Worm (Caenorhabditis elegans) whole organism, L3 larva: Measurements from ENCODE around the gene Y75B8A.19.
A peak's percentile ranks its signal among the peaks of the same experiment; 100 is the strongest.
"Not testable (repeated sequence)": the region's sequence is repeated elsewhere in the genome, so short reads cannot be mapped to it uniquely, and the experiment has no call there.

Source experiments
- R02D3.7 ChIP-seq: fragments of 150-350 bp; optimal IDR thresholded peaks from 2 replicates; lab custom pipeline; 2014; ENCODE audit warnings: missing biosample characterization, missing genetic modification characterization
- ZK546.5 ChIP-seq: sonication (generic microtip); optimal IDR thresholded peaks from 2 replicates; lab custom pipeline; 2017; ENCODE audit warnings: missing biosample characterization, missing genetic modification characterization
- aly-2 ChIP-seq: fragments of 150-350 bp; optimal IDR thresholded peaks from 2 replicates; lab custom pipeline; 2014; ENCODE audit warnings: missing biosample characterization, missing genetic modification characterization
- ama-1 ChIP-seq: fragments of 150-350 bp; optimal IDR thresholded peaks from 2 replicates; lab custom pipeline; 2018
- ceh-16 ChIP-seq: sonication (generic microtip); optimal IDR thresholded peaks from 2 replicates; lab custom pipeline; 2017; ENCODE audit warnings: missing biosample characterization, missing genetic modification characterization
- ceh-28 ChIP-seq: fragments of 150-350 bp; optimal IDR thresholded peaks from 2 replicates; lab custom pipeline; 2014; ENCODE audit warnings: missing biosample characterization, missing genetic modification reagents, missing genetic modification characterization
- ceh-82 ChIP-seq: fragments of 150-350 bp; optimal IDR thresholded peaks from 2 replicates; lab custom pipeline; 2014; ENCODE audit warnings: missing biosample characterization, missing genetic modification characterization
- ceh-9 ChIP-seq: sonication (generic microtip); optimal IDR thresholded peaks from 2 replicates; lab custom pipeline; 2018; ENCODE audit warnings: missing biosample characterization, missing genetic modification characterization
- egl-5 ChIP-seq: fragments of 150-350 bp; optimal IDR thresholded peaks from 2 replicates; lab custom pipeline; 2017; ENCODE audit warnings: missing biosample characterization, missing genetic modification reagents, missing genetic modification characterization, inconsistent platforms
- elt-2 ChIP-seq: sonication (generic microtip); optimal IDR thresholded peaks from 2 replicates; lab custom pipeline; 2016; ENCODE audit warnings: missing genetic modification reagents, mild to moderate bottlenecking, missing genetic modification characterization, missing compliant biosample characterization
- eor-1 ChIP-seq, 2 experiments: fragments of 150-350 bp; optimal IDR thresholded peaks; 2 replicates each; lab custom pipeline; 2014 to 2018; ENCODE audit warnings: missing biosample characterization in 2 of 2, missing genetic modification characterization in 2 of 2
- fkh-10 ChIP-seq: sonication (generic microtip); optimal IDR thresholded peaks from 2 replicates; lab custom pipeline; 2017; ENCODE audit warnings: missing biosample characterization, missing genetic modification reagents, missing genetic modification characterization
- fos-1 ChIP-seq: fragments of 150-350 bp; optimal IDR thresholded peaks from 2 replicates; lab custom pipeline; 2014; ENCODE audit warnings: missing biosample characterization, missing genetic modification characterization
- hmg-11 ChIP-seq: sonication (generic microtip); optimal IDR thresholded peaks from 2 replicates; lab custom pipeline; 2016; ENCODE audit warnings: missing genetic modification characterization, missing compliant biosample characterization
- jun-1 ChIP-seq: fragments of 150-350 bp; optimal IDR thresholded peaks from 2 replicates; lab custom pipeline; 2014; ENCODE audit warnings: missing biosample characterization, missing genetic modification reagents, missing genetic modification characterization
- lin-15B ChIP-seq: fragments of 150-350 bp; optimal IDR thresholded peaks from 2 replicates; lab custom pipeline; 2014; ENCODE audit warnings: missing biosample characterization, missing genetic modification characterization
- lin-39 ChIP-seq: fragments of 150-350 bp; optimal IDR thresholded peaks from 2 replicates; lab custom pipeline; 2018; ENCODE audit warnings: missing biosample characterization, missing genetic modification reagents, missing genetic modification characterization
- lsy-12 ChIP-seq: sonication (generic microtip); optimal IDR thresholded peaks from 2 replicates; lab custom pipeline; 2016; ENCODE audit warnings: mild to moderate bottlenecking, missing genetic modification characterization, missing compliant biosample characterization
- mml-1 ChIP-seq: fragments of 150-350 bp; sonication (generic microtip); optimal IDR thresholded peaks from 3 replicates; lab custom pipeline; 2014; ENCODE audit warnings: missing biosample characterization, missing genetic modification characterization
- nfya-1 ChIP-seq: sonication (generic microtip); optimal IDR thresholded peaks from 2 replicates; lab custom pipeline; 2017; ENCODE audit warnings: missing genetic modification characterization, mild to moderate bottlenecking, missing compliant biosample characterization, antibody characterized with exemption, moderate library complexity; ENCODE audit not compliant: insufficient read depth
- nhr-11 ChIP-seq: fragments of 150-350 bp; optimal IDR thresholded peaks from 2 replicates; lab custom pipeline; 2014; ENCODE audit warnings: missing biosample characterization, missing genetic modification characterization
- nhr-12 ChIP-seq: fragments of 150-350 bp; optimal IDR thresholded peaks from 2 replicates; lab custom pipeline; 2014; ENCODE audit warnings: missing biosample characterization, missing genetic modification characterization
- nhr-23 ChIP-seq: fragments of 150-350 bp; optimal IDR thresholded peaks from 2 replicates; lab custom pipeline; 2014; ENCODE audit warnings: missing biosample characterization, missing genetic modification reagents, missing genetic modification characterization
- nhr-237 ChIP-seq: fragments of 150-350 bp; optimal IDR thresholded peaks from 2 replicates; lab custom pipeline; 2014; ENCODE audit warnings: missing biosample characterization, missing genetic modification characterization
- nhr-25 ChIP-seq: sonication (generic microtip); optimal IDR thresholded peaks from 2 replicates; lab custom pipeline; 2017; ENCODE audit warnings: missing biosample characterization, missing genetic modification characterization
- nhr-28 ChIP-seq: fragments of 150-350 bp; optimal IDR thresholded peaks from 2 replicates; lab custom pipeline; 2014; ENCODE audit warnings: missing biosample characterization, missing genetic modification characterization
- nhr-43 ChIP-seq: sonication (generic microtip); optimal IDR thresholded peaks from 2 replicates; lab custom pipeline; 2016; ENCODE audit warnings: mild to moderate bottlenecking, missing genetic modification characterization, missing compliant biosample characterization; ENCODE audit not compliant: poor library complexity, severe bottlenecking
- nhr-76 ChIP-seq: fragments of 150-350 bp; sonication (generic microtip); optimal IDR thresholded peaks from 5 replicates; lab custom pipeline; 2014; ENCODE audit warnings: missing biosample characterization, missing genetic modification characterization
- nhr-77 ChIP-seq: fragments of 150-350 bp; optimal IDR thresholded peaks from 2 replicates; lab custom pipeline; 2014; ENCODE audit warnings: missing biosample characterization, missing genetic modification characterization
- pha-4 ChIP-seq: fragments of 150-350 bp; optimal IDR thresholded peaks from 2 replicates; lab custom pipeline; 2014; ENCODE audit warnings: missing biosample characterization, missing genetic modification reagents, missing genetic modification characterization
- pqm-1 ChIP-seq: fragments of 150-350 bp; optimal IDR thresholded peaks from 2 replicates; lab custom pipeline; 2017; ENCODE audit warnings: missing biosample characterization, missing genetic modification characterization, inconsistent platforms
- sea-2 ChIP-seq: fragments of 150-350 bp; sonication (generic microtip); optimal IDR thresholded peaks from 4 replicates; lab custom pipeline; 2014; ENCODE audit warnings: missing biosample characterization, missing genetic modification reagents, missing genetic modification characterization
- skn-1 ChIP-seq: fragments of 150-350 bp; optimal IDR thresholded peaks from 2 replicates; lab custom pipeline; 2014; ENCODE audit warnings: missing biosample characterization, missing genetic modification characterization
- snpc-4 ChIP-seq: fragments of 150-350 bp; optimal IDR thresholded peaks from 2 replicates; lab custom pipeline; 2014; ENCODE audit warnings: missing biosample characterization, missing genetic modification characterization
- tbx-2 ChIP-seq: sonication (generic microtip); optimal IDR thresholded peaks from 2 replicates; lab custom pipeline; 2016; ENCODE audit warnings: mild to moderate bottlenecking, missing genetic modification characterization, missing compliant biosample characterization
- unc-39 ChIP-seq: sonication (generic microtip); optimal IDR thresholded peaks from 4 replicates; lab custom pipeline; 2017; ENCODE audit warnings: missing biosample characterization, missing genetic modification characterization
- unc-62 ChIP-seq: fragments of 150-350 bp; sonication (generic microtip); optimal IDR thresholded peaks from 4 replicates; lab custom pipeline; 2014; ENCODE audit warnings: missing biosample characterization, missing genetic modification reagents, missing genetic modification characterization
- zag-1 ChIP-seq: fragments of 150-350 bp; optimal IDR thresholded peaks from 2 replicates; lab custom pipeline; 2014; ENCODE audit warnings: missing biosample characterization, missing genetic modification characterization
- ztf-11 ChIP-seq: fragments of 150-350 bp; optimal IDR thresholded peaks from 2 replicates; lab custom pipeline; 2014; ENCODE audit warnings: missing biosample characterization, missing genetic modification characterization
- ztf-4 ChIP-seq: fragments of 150-350 bp; optimal IDR thresholded peaks from 2 replicates; lab custom pipeline; 2014; ENCODE audit warnings: missing biosample characterization, missing genetic modification characterization

The Y75B8A.19 gene

DNA sequence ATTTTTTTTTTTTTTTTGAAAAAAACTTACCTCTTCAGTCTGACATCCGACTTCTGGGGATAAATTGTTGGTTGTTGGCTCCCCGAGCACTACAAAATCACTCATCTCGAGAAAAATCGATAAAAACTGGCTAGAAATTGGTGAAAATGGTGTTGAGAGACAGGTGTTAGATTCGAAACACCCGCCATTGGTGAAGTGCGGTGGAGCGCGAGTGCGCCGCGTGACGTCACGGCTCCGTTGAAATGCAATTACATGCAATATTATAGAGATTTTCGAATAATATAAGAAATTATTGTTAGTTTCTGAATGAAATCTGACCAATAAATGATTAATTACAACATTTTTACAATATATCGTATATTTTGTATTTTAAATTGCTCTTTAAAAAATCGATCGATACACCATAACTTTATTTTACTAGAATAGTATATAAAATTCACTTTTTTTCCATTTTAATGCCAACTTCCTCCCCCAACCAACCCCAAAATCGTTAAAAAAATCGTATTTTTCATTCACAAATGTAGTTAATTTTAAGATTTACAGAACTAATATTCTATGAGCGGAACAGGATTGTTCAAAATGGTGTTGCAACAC is at the start of gene Y75B8A.19, which contains the start of gene Y75B8A.18:
Gene Y75B8A.19, plus strand, starts transcription at position 544 of the 594 bp plus-strand sequence.
Gene Y75B8A.18, minus strand, starts transcription at position 142 of the 594 bp plus-strand sequence.
- peak; percentile 55 for TF ChIP-seq fkh-10
- TF ChIP-seq ZK546.5 (tag; lab: Kevin White, UChicago) = no peak
- TF ChIP-seq ceh-16 = no peak
- no peak for TF ChIP-seq R02D3.7 (tag; lab: Kevin White, UChicago)
- no peak for TF ChIP-seq aly-2 (tag; lab: Kevin White, UChicago)
- TF ChIP-seq nhr-43 (tag; lab: Kevin White, UChicago) = no peak
- peak; percentile 87 for TF ChIP-seq nfya-1 (tag; lab: Kevin White, UChicago)
- TF ChIP-seq egl-5 = peak; percentile 13
- TF ChIP-seq fos-1 (tag; lab: Kevin White, UChicago) = no peak
- peak; percentile 66 for TF ChIP-seq lin-39
- TF ChIP-seq nhr-23 = no peak
- TF ChIP-seq lin-15B (tag; lab: Kevin White, UChicago) = peak; percentile 79
- TF ChIP-seq elt-2 (tag; lab: Kevin White, UChicago) = no peak
- no peak for TF ChIP-seq nhr-28 (tag; lab: Kevin White, UChicago)
- no peak for TF ChIP-seq nhr-76
- TF ChIP-seq hmg-11 (tag; lab: Kevin White, UChicago) = peak; percentile 16
- no peak for TF ChIP-seq skn-1
- TF ChIP-seq ztf-4 (tag; lab: Kevin White, UChicago) = no peak
- TF ChIP-seq unc-62 (GFP tag; lab: Kevin White, UChicago) = no peak
- TF ChIP-seq ceh-9 (tag; lab: Kevin White, UChicago) = no peak
- TF ChIP-seq nhr-25 (tag; lab: Kevin White, UChicago) = peak; percentile 10
- no peak for TF ChIP-seq nhr-77 (tag; lab: Kevin White, UChicago)
- peak; percentile 67 for TF ChIP-seq pha-4 (tag; lab: Kevin White, UChicago)
- TF ChIP-seq nhr-237 = no peak

DNA sequence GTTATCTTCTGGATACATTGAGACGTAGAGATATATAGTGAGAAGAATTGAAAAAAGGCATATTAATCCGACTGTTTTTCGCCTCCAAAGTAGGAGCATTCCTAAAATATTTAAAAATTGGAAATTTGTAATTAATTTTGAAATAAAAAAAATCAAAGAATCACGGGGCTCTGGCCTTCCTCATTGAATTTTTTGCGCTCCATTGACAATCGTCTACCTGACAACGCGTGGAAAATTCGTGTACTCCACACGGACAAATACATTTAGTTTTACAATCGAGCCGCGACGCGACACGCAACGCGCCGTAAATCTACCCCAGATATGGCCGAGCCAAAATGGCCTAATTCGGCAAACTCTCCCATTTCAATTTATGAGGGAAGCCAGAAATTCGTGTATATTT is 49.3 kb upstream of the Y75B8A.19 start, which contains the start of gene gly-11:
Gene gly-11, minus strand, starts transcription at position 101 of the 400 bp plus-strand sequence.
- TF ChIP-seq ama-1 (lab: Kevin White, UChicago); ceh-82 (tag; lab: Kevin White, UChicago); mml-1: not testable (repeated sequence)

DNA sequence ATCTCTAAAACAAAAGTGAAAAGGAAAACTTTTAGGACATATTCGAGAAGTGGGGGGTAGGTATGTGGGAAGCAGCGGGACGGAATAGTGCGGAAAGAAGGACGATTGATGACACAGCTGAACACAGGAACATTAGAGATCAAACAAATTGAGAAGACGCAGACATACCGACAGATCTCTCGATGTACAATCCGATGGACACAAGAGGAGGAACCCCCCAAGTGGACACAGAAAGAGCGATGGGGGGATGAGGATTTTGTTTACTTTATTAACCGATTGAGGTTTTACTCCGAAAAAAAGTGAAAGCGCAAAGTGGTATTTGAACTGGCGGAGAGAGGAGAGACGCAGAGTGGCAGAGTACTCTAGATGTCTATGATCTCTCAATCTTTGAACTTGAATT is 48.3 kb upstream of the Y75B8A.19 start:
- TF ChIP-seq nhr-23 (peak; percentile 54), nhr-11 (tag; lab: Kevin White, UChicago) (no peak), jun-1 (tag; lab: Kevin White, UChicago) (no peak), ztf-4 (tag; lab: Kevin White, UChicago) (no peak), fos-1 (tag; lab: Kevin White, UChicago) (no peak), egl-5 (no peak), ceh-28 (tag; lab: Kevin White, UChicago) (peak; percentile 1), sea-2 (no peak), lsy-12 (tag; lab: Kevin White, UChicago) (no peak), nhr-28 (tag; lab: Kevin White, UChicago) (no peak), ceh-16 (no peak), nhr-25 (tag; lab: Kevin White, UChicago) (peak; percentile 41), fkh-10 (no peak), lin-15B (tag; lab: Kevin White, UChicago) (no peak), zag-1 (tag; lab: Kevin White, UChicago) (no peak), snpc-4 (tag; lab: Kevin White, UChicago) (no peak), tbx-2 (tag; lab: Kevin White, UChicago) (no peak), nhr-12 (tag; lab: Kevin White, UChicago) (no peak), ztf-11 (tag; lab: Kevin White, UChicago) (no peak), lin-39 (no peak), nhr-76 (no peak), eor-1 (tag; optimal IDR thresholded peaks at IDR 0.05; lab: Kevin White, UChicago) (no peak), pqm-1 (tag; lab: Kevin White, UChicago) (no peak), nfya-1 (tag; lab: Kevin White, UChicago) (peak; percentile 11), nhr-237 (no peak), unc-39 (no peak), nhr-77 (tag; lab: Kevin White, UChicago) (no peak), nhr-43 (tag; lab: Kevin White, UChicago) (no peak), elt-2 (tag; lab: Kevin White, UChicago) (no peak), ceh-9 (tag; lab: Kevin White, UChicago) (no peak), pha-4 (tag; lab: Kevin White, UChicago) (peak; percentile 89)
